Fruit fly (Drosophila melanogaster) whole organism, prepupa: ENCODE data around the gene Ir94g.

Source experiments
- CG10669 ChIP-seq: fragments of 200-800 bp; sonication (Bioruptor generic); optimal IDR thresholded peaks from 3 replicates; lab custom pipeline; 2018; ENCODE audit warnings: missing biosample characterization, mild to moderate bottlenecking, missing genetic modification characterization, moderate library complexity
- CG11294 ChIP-seq: fragments of 200-800 bp; sonication (Bioruptor generic); IDR thresholded peaks from 2 replicates; pipeline ENCODE4 v1.3.6; 2022; ENCODE audit warnings: missing biosample characterization, missing genetic modification characterization
- CG11902 ChIP-seq: fragments of 200-800 bp; sonication (Bioruptor generic); optimal IDR thresholded peaks from 3 replicates; lab custom pipeline; 2016; ENCODE audit warnings: missing biosample characterization, missing genetic modification characterization
- CG1621 ChIP-seq: fragments of 200-800 bp; sonication (Bioruptor generic); optimal IDR thresholded peaks from 3 replicates; lab custom pipeline; 2018; ENCODE audit warnings: missing biosample characterization, mild to moderate bottlenecking, missing genetic modification characterization
- CG16779 ChIP-seq: fragments of 200-800 bp; sonication (Bioruptor generic); optimal IDR thresholded peaks from 3 replicates; lab custom pipeline; 2017; ENCODE audit warnings: missing biosample characterization, mild to moderate bottlenecking, missing genetic modification characterization
- CG3032 ChIP-seq: fragments of 200-800 bp; optimal IDR thresholded peaks from 2 replicates; lab custom pipeline; 2019; ENCODE audit warnings: missing biosample characterization, mild to moderate bottlenecking, missing genetic modification characterization, moderate library complexity
- CG31627 ChIP-seq: fragments of 200-800 bp; sonication (Bioruptor generic); optimal IDR thresholded peaks from 3 replicates; lab custom pipeline; 2016; ENCODE audit warnings: missing biosample characterization, missing genetic modification characterization
- CG32006 ChIP-seq: fragments of 200-800 bp; sonication (Bioruptor generic); optimal IDR thresholded peaks from 3 replicates; lab custom pipeline; 2017; ENCODE audit warnings: missing biosample characterization, mild to moderate bottlenecking, missing genetic modification characterization
- CG34406 ChIP-seq: fragments of 200-800 bp; sonication (Bioruptor generic); optimal IDR thresholded peaks from 3 replicates; lab custom pipeline; 2016; ENCODE audit warnings: missing biosample characterization, missing genetic modification characterization
- CG3919 ChIP-seq: fragments of 200-800 bp; sonication (Bioruptor generic); optimal IDR thresholded peaks from 3 replicates; lab custom pipeline; 2016; ENCODE audit warnings: missing biosample characterization, missing genetic modification characterization
- CG4318 ChIP-seq: fragments of 200-800 bp; sonication (Bioruptor generic); optimal IDR thresholded peaks from 3 replicates; lab custom pipeline; 2017; ENCODE audit warnings: missing biosample characterization, mild to moderate bottlenecking, missing genetic modification characterization
- CG6163 ChIP-seq: fragments of 200-800 bp; sonication (Bioruptor generic); IDR thresholded peaks from 3 replicates; pipeline ENCODE4 v1.3.6; 2022; ENCODE audit warnings: missing biosample characterization, missing genetic modification characterization
- CG6276 ChIP-seq: fragments of 200-800 bp; sonication (Bioruptor generic); optimal IDR thresholded peaks from 2 replicates; lab custom pipeline; 2017; ENCODE audit warnings: missing biosample characterization, mild to moderate bottlenecking, missing genetic modification characterization
- CG6792 ChIP-seq: fragments of 200-800 bp; sonication (Bioruptor generic); optimal IDR thresholded peaks from 3 replicates; lab custom pipeline; 2016; ENCODE audit warnings: missing biosample characterization, missing genetic modification characterization
- CG6808 ChIP-seq: fragments of 200-800 bp; sonication (Bioruptor generic); optimal IDR thresholded peaks from 3 replicates; lab custom pipeline; 2017; ENCODE audit warnings: missing biosample characterization, missing genetic modification characterization, mild to moderate bottlenecking, moderate library complexity, missing genetic modification reagents
- CG6854 ChIP-seq: fragments of 200-800 bp; sonication (Bioruptor generic); optimal IDR thresholded peaks from 2 replicates; lab custom pipeline; 2017; ENCODE audit warnings: missing biosample characterization, mild to moderate bottlenecking, missing genetic modification characterization
- CG8119 ChIP-seq: fragments of 200-800 bp; sonication (Bioruptor generic); IDR thresholded peaks from 3 replicates; pipeline ENCODE4 v1.3.6; 2022; ENCODE audit warnings: missing biosample characterization, missing genetic modification characterization
- CG8319 ChIP-seq: fragments of 200-800 bp; sonication (Bioruptor generic); optimal IDR thresholded peaks from 3 replicates; lab custom pipeline; 2016; ENCODE audit warnings: missing biosample characterization, missing genetic modification characterization
- CG9139 ChIP-seq: fragments of 200-800 bp; sonication (Bioruptor generic); optimal IDR thresholded peaks from 3 replicates; lab custom pipeline; 2017; ENCODE audit warnings: missing biosample characterization, mild to moderate bottlenecking, missing genetic modification characterization
- Eip75B ChIP-seq: fragments of 200-800 bp; sonication (Bioruptor generic); optimal IDR thresholded peaks from 3 replicates; lab custom pipeline; 2016; ENCODE audit warnings: missing biosample characterization, missing genetic modification characterization
- Eip78C ChIP-seq: fragments of 200-800 bp; sonication (Bioruptor generic); peaks from one replicate; lab custom pipeline; 2016; ENCODE audit warnings: missing biosample characterization, missing genetic modification characterization
- Eip93F ChIP-seq: fragments of 200-800 bp; sonication (Bioruptor generic); optimal IDR thresholded peaks from 2 replicates; lab custom pipeline; 2016; ENCODE audit warnings: missing biosample characterization, mild to moderate bottlenecking, missing genetic modification characterization
- Ets21C ChIP-seq: fragments of 200-800 bp; sonication (Bioruptor generic); optimal IDR thresholded peaks from 3 replicates; lab custom pipeline; 2016; ENCODE audit warnings: missing biosample characterization, missing genetic modification characterization
- Ets96B ChIP-seq: fragments of 200-800 bp; optimal IDR thresholded peaks from 2 replicates; lab custom pipeline; 2019; ENCODE audit warnings: missing biosample characterization, mild to moderate bottlenecking, missing genetic modification characterization, moderate library complexity
- Gug ChIP-seq: fragments of 200-800 bp; sonication (Bioruptor generic); IDR thresholded peaks from 2 replicates; pipeline ENCODE4 v1.3.6; 2022; ENCODE audit warnings: missing biosample characterization, missing genetic modification characterization
- Hr38 ChIP-seq: sonication (Bioruptor generic); optimal IDR thresholded peaks from 2 replicates; lab custom pipeline; 2016; ENCODE audit warnings: missing biosample characterization, missing genetic modification characterization
- Hr4 ChIP-seq: fragments of 200-800 bp; sonication (Bioruptor generic); optimal IDR thresholded peaks from 3 replicates; lab custom pipeline; 2016; ENCODE audit warnings: missing biosample characterization, missing genetic modification characterization
- Met ChIP-seq: fragments of 200-800 bp; sonication (Bioruptor generic); optimal IDR thresholded peaks from 3 replicates; lab custom pipeline; 2016; ENCODE audit warnings: missing biosample characterization, missing genetic modification characterization
- OdsH ChIP-seq: fragments of 200-800 bp; sonication (Bioruptor generic); optimal IDR thresholded peaks from 3 replicates; lab custom pipeline; 2016; ENCODE audit warnings: missing biosample characterization, missing genetic modification characterization
- Sox102F ChIP-seq: fragments of 200-800 bp; sonication (Bioruptor generic); optimal IDR thresholded peaks from 2 replicates; lab custom pipeline; 2016; ENCODE audit warnings: missing biosample characterization, mild to moderate bottlenecking, missing genetic modification characterization
- Sox14 ChIP-seq: fragments of 200-800 bp; sonication (Bioruptor generic); optimal IDR thresholded peaks from 3 replicates; lab custom pipeline; 2016; ENCODE audit warnings: missing biosample characterization, missing genetic modification characterization
- achi ChIP-seq: fragments of 200-800 bp; sonication (Bioruptor generic); optimal IDR thresholded peaks from 3 replicates; lab custom pipeline; 2016; ENCODE audit warnings: missing biosample characterization, missing genetic modification characterization
- cyc ChIP-seq: fragments of 200-800 bp; sonication (Bioruptor generic); optimal IDR thresholded peaks from 3 replicates; lab custom pipeline; 2016; ENCODE audit warnings: missing biosample characterization, missing genetic modification characterization
- dac ChIP-seq: fragments of 200-800 bp; sonication (Bioruptor generic); optimal IDR thresholded peaks from 2 replicates; lab custom pipeline; 2017; ENCODE audit warnings: missing biosample characterization, mild to moderate bottlenecking, missing genetic modification characterization
- dsx ChIP-seq: fragments of 200-800 bp; optimal IDR thresholded peaks from 3 replicates; lab custom pipeline; 2019; ENCODE audit warnings: missing biosample characterization, mild to moderate bottlenecking, missing genetic modification characterization, moderate library complexity; ENCODE audit not compliant: poor library complexity, severe bottlenecking
- eg ChIP-seq: fragments of 200-800 bp; sonication (Bioruptor generic); IDR thresholded peaks from 3 replicates; pipeline ENCODE4 v1.3.6; 2022; ENCODE audit warnings: missing biosample characterization, missing genetic modification characterization
- esn ChIP-seq: fragments of 200-800 bp; sonication (Bioruptor generic); optimal IDR thresholded peaks from 2 replicates; lab custom pipeline; 2016; ENCODE audit warnings: missing biosample characterization, mild to moderate bottlenecking, missing genetic modification characterization, moderate library complexity
- fd59A ChIP-seq: fragments of 200-800 bp; sonication (Bioruptor generic); optimal IDR thresholded peaks from 2 replicates; lab custom pipeline; 2017; ENCODE audit warnings: missing biosample characterization, mild to moderate bottlenecking, missing genetic modification characterization, missing genetic modification reagents
- fkh ChIP-seq: fragments of 200-800 bp; sonication (Bioruptor generic); optimal IDR thresholded peaks from 3 replicates; lab custom pipeline; 2017; ENCODE audit warnings: missing biosample characterization, mild to moderate bottlenecking, missing genetic modification characterization, moderate library complexity
- lz ChIP-seq: fragments of 200-800 bp; sonication (Bioruptor generic); optimal IDR thresholded peaks from 3 replicates; lab custom pipeline; 2016; ENCODE audit warnings: missing biosample characterization, missing genetic modification characterization
- net ChIP-seq: fragments of 200-800 bp; sonication (Bioruptor generic); optimal IDR thresholded peaks from 3 replicates; lab custom pipeline; 2016; ENCODE audit warnings: missing biosample characterization, missing genetic modification characterization
- pdm3 ChIP-seq: fragments of 200-800 bp; sonication (Bioruptor generic); optimal IDR thresholded peaks from 3 replicates; lab custom pipeline; 2016; ENCODE audit warnings: missing biosample characterization, missing genetic modification characterization
- salr ChIP-seq, 2 experiments: fragments of 200-800 bp; sonication (Bioruptor generic); optimal IDR thresholded peaks; 3 replicates each; lab custom pipeline; 2016 to 2018; ENCODE audit warnings: missing biosample characterization in 2 of 2, missing genetic modification characterization in 2 of 2, mild to moderate bottlenecking in 1 of 2
- spab ChIP-seq: fragments of 200-800 bp; sonication (Bioruptor generic); optimal IDR thresholded peaks from 2 replicates; lab custom pipeline; 2017; ENCODE audit warnings: missing biosample characterization, mild to moderate bottlenecking, missing genetic modification characterization, missing genetic modification reagents
- svp ChIP-seq: fragments of 200-800 bp; sonication (Bioruptor generic); peaks from one replicate; lab custom pipeline; 2016; ENCODE audit warnings: missing biosample characterization, missing genetic modification characterization
- topi ChIP-seq: fragments of 200-800 bp; sonication (Bioruptor generic); optimal IDR thresholded peaks from 3 replicates; lab custom pipeline; 2016; ENCODE audit warnings: missing biosample characterization, missing genetic modification characterization
- vri ChIP-seq: fragments of 200-800 bp; sonication (Bioruptor generic); optimal IDR thresholded peaks from 3 replicates; lab custom pipeline; 2016; ENCODE audit warnings: missing biosample characterization, mild to moderate bottlenecking, missing genetic modification characterization

The Ir94g gene

dm6 chr3R:23486743-23487142 lies 3.1 kb downstream of the Ir94g start (continued):
- TF ChIP-seq CG3032 (tag; lab: Kevin White, UChicago), result no peak
- peak; percentile 72 for TF ChIP-seq Sox14
- TF ChIP-seq Hr38 (GFP tag; lab: Kevin White, UChicago), result no peak
- TF ChIP-seq Ets96B (tag; lab: Kevin White, UChicago), result no peak
- TF ChIP-seq salr (GFP tag; optimal IDR thresholded peaks at IDR 0.05; lab: Kevin White, UChicago), result no peak
- TF ChIP-seq Eip75B (GFP tag; lab: Kevin White, UChicago), result peak; percentile 77
- no peak for TF ChIP-seq CG4318

dm6 chr3R:23487201-23487600 lies 3.5 kb downstream of the Ir94g start, which contains the start of gene Ir94h:
TSS of gene Ir94h (plus strand) at chr3R:23487501.
- TF ChIP-seq Gug (GFP tag; lab: Robert Waterston, UW) (no peak), CG6792 (no peak), CG1621 (tag; lab: Kevin White, UChicago) (no peak)

dm6 chr3R:23496488-23496887 lies 12.8 kb downstream of the Ir94g start:
- TF ChIP-seq fkh (GFP tag; lab: Kevin White, UChicago) (no peak), Gug (GFP tag; lab: Robert Waterston, UW) (no peak), Hr4 (GFP tag; lab: Kevin White, UChicago) (no peak), CG3032 (tag; lab: Kevin White, UChicago) (peak; percentile 36), Met (GFP tag; lab: Kevin White, UChicago) (peak; percentile 66), eg (GFP tag; lab: Robert Waterston, UW) (no peak), CG6854 (GFP tag; lab: Kevin White, UChicago) (no peak), dac (GFP tag; lab: Kevin White, UChicago) (no peak), achi (GFP tag; lab: Kevin White, UChicago) (peak; percentile 41), OdsH (GFP tag; lab: Kevin White, UChicago) (peak; percentile 42), CG6163 (GFP tag; lab: Robert Waterston, UW) (no peak), CG6808 (peak; percentile 25), net (GFP tag; lab: Kevin White, UChicago) (peak; percentile 0), lz (peak; percentile 25), dsx (GFP tag; lab: Kevin White, UChicago) (peak; percentile 49), CG34406 (GFP tag; lab: Kevin White, UChicago) (peak; percentile 79), topi (peak; percentile 49), fd59A (GFP tag; lab: Kevin White, UChicago) (no peak), vri (peak; percentile 5), CG4318 (no peak), CG31627 (GFP tag; lab: Kevin White, UChicago) (peak; percentile 42), Eip75B (GFP tag; lab: Kevin White, UChicago) (no peak), esn (GFP tag; lab: Kevin White, UChicago) (peak; percentile 76), Sox102F (no peak), CG11294 (GFP tag; lab: Robert Waterston, UW) (no peak), CG9139 (GFP tag; lab: Kevin White, UChicago) (no peak), cyc (GFP tag; lab: Kevin White, UChicago) (peak; percentile 38), spab (GFP tag; lab: Kevin White, UChicago) (no peak), CG32006 (no peak), Ets96B (tag; lab: Kevin White, UChicago) (peak; percentile 18), Hr38 (GFP tag; lab: Kevin White, UChicago) (no peak), CG8119 (GFP tag; lab: Robert Waterston, UW) (no peak), CG11902 (GFP tag; lab: Kevin White, UChicago) (peak; percentile 34), salr (GFP tag; optimal IDR thresholded peaks at IDR 0.05; lab: Kevin White, UChicago) (no peak), pdm3 (peak; percentile 15), Sox14 (no peak), Eip78C (GFP tag; lab: Kevin White, UChicago) (peak; percentile 86), CG10669 (GFP tag; lab: Kevin White, UChicago) (peak; percentile 9), CG8319 (GFP tag; lab: Kevin White, UChicago) (peak; percentile 21), svp (GFP tag; lab: Kevin White, UChicago) (peak; percentile 85), CG16779 (tag; lab: Kevin White, UChicago) (no peak), CG3919 (GFP tag; lab: Kevin White, UChicago) (peak; percentile 35), Ets21C (GFP tag; lab: Kevin White, UChicago) (no peak), CG6276 (GFP tag; lab: Kevin White, UChicago) (no peak), Eip93F (GFP tag; lab: Kevin White, UChicago) (peak; percentile 22)
